Fruit fly (Drosophila melanogaster) whole organism, embryonic: Measurements from ENCODE around the gene toy.
A peak's percentile ranks its signal among the peaks of the same experiment; 100 is the strongest.

Source experiments
- Adf1 ChIP-seq: fragments of 200-800 bp; sonication (Bioruptor generic); IDR thresholded peaks from 2 replicates; pipeline ENCODE4 v1.3.6; 2022; ENCODE audit warnings: missing biosample characterization, missing genetic modification characterization
- Atf-2 ChIP-seq: fragments of 200-800 bp; sonication (Bioruptor generic); optimal IDR thresholded peaks from 2 replicates; lab custom pipeline; 2016; ENCODE audit warnings: missing biosample characterization, missing genetic modification characterization
- B-H1 ChIP-seq: fragments of 200-800 bp; sonication (Bioruptor generic); IDR thresholded peaks from 3 replicates; pipeline ENCODE4 v1.3.6; 2022; ENCODE audit warnings: missing biosample characterization, missing genetic modification characterization
- BEAF-32 ChIP-seq: fragments of 200-800 bp; sonication (Bioruptor generic); optimal IDR thresholded peaks from 3 replicates; lab custom pipeline; 2017; ENCODE audit warnings: missing biosample characterization, missing genetic modification characterization, mild to moderate bottlenecking, moderate library complexity, missing genetic modification reagents
- CG1024 ChIP-seq: fragments of 200-800 bp; sonication (Bioruptor generic); IDR thresholded peaks from 2 replicates; pipeline ENCODE4 v1.3.6; 2022; ENCODE audit warnings: missing biosample characterization, missing genetic modification characterization
- CG10321 ChIP-seq: fragments of 200-800 bp; sonication (Bioruptor generic); IDR thresholded peaks from 2 replicates; pipeline ENCODE4 v1.3.6; 2022; ENCODE audit warnings: missing biosample characterization, missing genetic modification characterization
- CG11085 ChIP-seq: fragments of 200-800 bp; sonication (Bioruptor generic); IDR thresholded peaks from 2 replicates; pipeline ENCODE4 v1.3.6; 2022; ENCODE audit warnings: missing biosample characterization, missing genetic modification characterization
- CG12769 ChIP-seq: fragments of 200-800 bp; sonication (Bioruptor generic); optimal IDR thresholded peaks from 2 replicates; lab custom pipeline; 2019; ENCODE audit warnings: missing biosample characterization, mild to moderate bottlenecking, missing genetic modification characterization, moderate library complexity
- CG13123 ChIP-seq: fragments of 200-800 bp; sonication (Bioruptor generic); optimal IDR thresholded peaks from 2 replicates; lab custom pipeline; 2016; ENCODE audit warnings: missing biosample characterization, missing genetic modification characterization
- CG13296 ChIP-seq: fragments of 200-800 bp; sonication (Bioruptor generic); optimal IDR thresholded peaks from 3 replicates; lab custom pipeline; 2018; ENCODE audit warnings: missing biosample characterization, mild to moderate bottlenecking, missing genetic modification characterization
- CG15073 ChIP-seq: fragments of 200-800 bp; sonication (Bioruptor generic); optimal IDR thresholded peaks from 2 replicates; lab custom pipeline; 2016; ENCODE audit warnings: missing biosample characterization, missing genetic modification characterization
- CG16815 ChIP-seq: fragments of 200-800 bp; sonication (Bioruptor generic); optimal IDR thresholded peaks from 3 replicates; lab custom pipeline; 2017; ENCODE audit warnings: missing biosample characterization, mild to moderate bottlenecking, missing genetic modification characterization
- CG18619 ChIP-seq: fragments of 200-800 bp; sonication (Bioruptor generic); optimal IDR thresholded peaks from 3 replicates; lab custom pipeline; 2017; ENCODE audit warnings: missing biosample characterization, mild to moderate bottlenecking, missing genetic modification characterization
- CG30020 ChIP-seq: fragments of 200-800 bp; optimal IDR thresholded peaks from 2 replicates; lab custom pipeline; 2019; ENCODE audit warnings: missing biosample characterization, mild to moderate bottlenecking, missing genetic modification characterization, moderate library complexity
- CG31441 ChIP-seq: fragments of 200-800 bp; sonication (Bioruptor generic); IDR thresholded peaks from 2 replicates; pipeline ENCODE4 v1.3.6; 2022; ENCODE audit warnings: missing biosample characterization, missing genetic modification characterization
- CG32767 ChIP-seq: fragments of 200-800 bp; sonication (Bioruptor generic); IDR thresholded peaks from 2 replicates; pipeline ENCODE4 v1.3.6; 2022; ENCODE audit warnings: missing biosample characterization, missing genetic modification characterization
- CG6272 ChIP-seq: fragments of 200-800 bp; sonication (Bioruptor generic); IDR thresholded peaks from 2 replicates; pipeline ENCODE4 v1.3.6; 2022; ENCODE audit warnings: missing biosample characterization, missing genetic modification characterization
- CG8924 ChIP-seq: fragments of 200-800 bp; optimal IDR thresholded peaks from 3 replicates; lab custom pipeline; 2019; ENCODE audit warnings: missing biosample characterization, mild to moderate bottlenecking, missing genetic modification characterization, moderate library complexity
- CG9727 ChIP-seq: fragments of 200-800 bp; sonication (Bioruptor generic); optimal IDR thresholded peaks from 3 replicates; lab custom pipeline; 2017; ENCODE audit warnings: missing biosample characterization, mild to moderate bottlenecking, missing genetic modification characterization
- CoRest ChIP-seq: fragments of 200-800 bp; sonication (Bioruptor generic); optimal IDR thresholded peaks from 3 replicates; lab custom pipeline; 2018; ENCODE audit warnings: missing biosample characterization, mild to moderate bottlenecking, missing genetic modification characterization, moderate library complexity
- D19B ChIP-seq: fragments of 200-800 bp; sonication (Bioruptor generic); optimal IDR thresholded peaks from 2 replicates; lab custom pipeline; 2017; ENCODE audit warnings: missing biosample characterization, mild to moderate bottlenecking, missing genetic modification characterization
- Eip74EF ChIP-seq, 2 experiments: fragments of 200-800 bp in 1 of 2; fragments of >200 bp in 1 of 2; sonication (Bioruptor generic) in 1 of 2; optimal IDR thresholded peaks; 2 replicates each; lab custom pipeline; 2017 to 2019; ENCODE audit warnings: missing biosample characterization in 2 of 2, missing genetic modification characterization in 2 of 2, mild to moderate bottlenecking in 1 of 2, moderate library complexity in 1 of 2
- Gug ChIP-seq: fragments of 200-800 bp; sonication (Bioruptor generic); IDR thresholded peaks from 4 replicates; pipeline ENCODE4 v1.3.6; 2022; ENCODE audit warnings: missing biosample characterization, missing genetic modification characterization
- H2.0 ChIP-seq: fragments of 200-800 bp; sonication (Bioruptor generic); IDR thresholded peaks from 2 replicates; pipeline ENCODE4 v1.3.6; 2022; ENCODE audit warnings: missing biosample characterization, missing genetic modification characterization
- HLH3B ChIP-seq: fragments of 200-800 bp; sonication (Bioruptor generic); IDR thresholded peaks from 2 replicates; pipeline ENCODE4 v1.3.6; 2022; ENCODE audit warnings: missing biosample characterization, missing genetic modification characterization
- HLHmδ ChIP-seq: fragments of 200-800 bp; sonication (Bioruptor generic); optimal IDR thresholded peaks from 2 replicates; lab custom pipeline; 2018; ENCODE audit warnings: missing biosample characterization, mild to moderate bottlenecking, missing genetic modification characterization, moderate library complexity
- MESR4 ChIP-seq: fragments of 200-800 bp; sonication (Bioruptor generic); optimal IDR thresholded peaks from 2 replicates; lab custom pipeline; 2018; ENCODE audit warnings: missing biosample characterization, mild to moderate bottlenecking, missing genetic modification characterization, moderate library complexity
- Stat92E ChIP-seq, 3 experiments: fragments of >200 bp in 2 of 3; fragments of 200-800 bp in 1 of 3; sonication (Bioruptor generic) in 1 of 3; optimal IDR thresholded peaks; 2 replicates each; lab custom pipeline; 2017 to 2019; ENCODE audit warnings: missing biosample characterization in 3 of 3, missing genetic modification characterization in 3 of 3, mild to moderate bottlenecking in 1 of 3, moderate library complexity in 1 of 3
- Tbp ChIP-seq: fragments of >200 bp; optimal IDR thresholded peaks from 2 replicates; lab custom pipeline; 2018; ENCODE audit warnings: missing biosample characterization, missing genetic modification characterization
- Trl ChIP-seq, 3 experiments: fragments of >200 bp in 2 of 3; fragments of 200-800 bp in 1 of 3; sonication (Bioruptor generic) in 1 of 3; optimal IDR thresholded peaks; 2 replicates in 1 of 3; 3 replicates in 2 of 3; lab custom pipeline; 2016 to 2017; ENCODE audit warnings: missing biosample characterization in 1 of 3, missing genetic modification characterization in 1 of 3
- al ChIP-seq: fragments of 200-800 bp; sonication (Bioruptor generic); IDR thresholded peaks from 2 replicates; pipeline ENCODE4 v1.3.6; 2022; ENCODE audit warnings: missing biosample characterization, missing genetic modification characterization
- amos ChIP-seq: fragments of 200-800 bp; sonication (Bioruptor generic); IDR thresholded peaks from 2 replicates; pipeline ENCODE4 v1.3.6; 2022; ENCODE audit warnings: missing biosample characterization, missing genetic modification characterization; ENCODE audit not compliant: partially characterized antibody
- bbx ChIP-seq: fragments of 200-800 bp; sonication (Bioruptor generic); IDR thresholded peaks from 2 replicates; pipeline ENCODE4 v1.3.6; 2022; ENCODE audit warnings: missing biosample characterization, missing genetic modification characterization; ENCODE audit not compliant: partially characterized antibody
- btn ChIP-seq: fragments of 200-800 bp; sonication (Bioruptor generic); optimal IDR thresholded peaks from 2 replicates; lab custom pipeline; 2016; ENCODE audit warnings: missing biosample characterization, missing genetic modification characterization
- chinmo ChIP-seq: fragments of 200-800 bp; sonication (Bioruptor generic); IDR thresholded peaks from 4 replicates; pipeline ENCODE4 v1.3.6; 2022; ENCODE audit warnings: missing biosample characterization, missing genetic modification characterization; ENCODE audit not compliant: partially characterized antibody
- dati ChIP-seq: fragments of 200-800 bp; sonication (Bioruptor generic); IDR thresholded peaks from 2 replicates; pipeline ENCODE4 v1.3.6; 2022; ENCODE audit warnings: missing biosample characterization, missing genetic modification characterization
- dimm ChIP-seq: fragments of 200-800 bp; sonication (Bioruptor generic); IDR thresholded peaks from 2 replicates; pipeline ENCODE4 v1.3.6; 2022; ENCODE audit warnings: missing biosample characterization, missing genetic modification characterization
- ems ChIP-seq: fragments of 200-800 bp; sonication (Bioruptor generic); optimal IDR thresholded peaks from 3 replicates; lab custom pipeline; 2016; ENCODE audit warnings: missing biosample characterization, missing genetic modification characterization
- gsb ChIP-seq: fragments of 200-800 bp; sonication (Bioruptor generic); IDR thresholded peaks from 2 replicates; pipeline ENCODE4 v1.3.6; 2022; ENCODE audit warnings: missing biosample characterization, missing genetic modification characterization
- gsb-n ChIP-seq: fragments of 200-800 bp; sonication (Bioruptor generic); optimal IDR thresholded peaks from 3 replicates; lab custom pipeline; 2018; ENCODE audit warnings: missing biosample characterization, mild to moderate bottlenecking, missing genetic modification characterization
- ham ChIP-seq: fragments of 200-800 bp; sonication (Bioruptor generic); IDR thresholded peaks from 2 replicates; pipeline ENCODE4 v1.3.6; 2022; ENCODE audit warnings: missing biosample characterization, missing genetic modification characterization
- lbe ChIP-seq: fragments of 200-800 bp; sonication (Bioruptor generic); optimal IDR thresholded peaks from 2 replicates; lab custom pipeline; 2016; ENCODE audit warnings: missing biosample characterization, mild to moderate bottlenecking, missing genetic modification characterization
- prd ChIP-seq, 3 experiments: fragments of >200 bp in 2 of 3; fragments of 200-800 bp in 1 of 3; sonication (Bioruptor generic) in 1 of 3; optimal IDR thresholded peaks in 2 of 3; IDR thresholded peaks in 1 of 3; 2 replicates in 2 of 3; 3 replicates in 1 of 3; pipeline versions ENCODE4 v1.3.6 to Lab custom; 2017 to 2022; ENCODE audit warnings: missing biosample characterization in 1 of 3, missing genetic modification characterization in 1 of 3
- seq ChIP-seq: fragments of 200-800 bp; sonication (Bioruptor generic); IDR thresholded peaks from 2 replicates; pipeline ENCODE4 v1.3.6; 2022; ENCODE audit warnings: missing biosample characterization, missing genetic modification characterization
- sr ChIP-seq: fragments of 200-800 bp; sonication (Bioruptor generic); IDR thresholded peaks from 3 replicates; pipeline ENCODE4 v1.3.6; 2022; ENCODE audit warnings: missing biosample characterization, missing genetic modification characterization
- sug ChIP-seq: fragments of 200-800 bp; optimal IDR thresholded peaks from 2 replicates; lab custom pipeline; 2019; ENCODE audit warnings: missing biosample characterization, mild to moderate bottlenecking, missing genetic modification characterization, moderate library complexity
- vvl ChIP-seq: fragments of 200-800 bp; sonication (Bioruptor generic); IDR thresholded peaks from 2 replicates; pipeline ENCODE4 v1.3.6; 2022; ENCODE audit warnings: missing biosample characterization, missing genetic modification characterization

toy gene

dm6 chr4:959110-959920 lies 30.2 kb upstream of the toy start (continued):
- no peak for TF ChIP-seq CG18619 (GFP tag; lab: Kevin White, UChicago)
- TF ChIP-seq bbx = no peak
- TF ChIP-seq CG12769 (tag; lab: Kevin White, UChicago) = no peak
- no peak for TF ChIP-seq Adf1 (GFP tag; lab: Robert Waterston, UW)
- TF ChIP-seq lbe (GFP tag; lab: Kevin White, UChicago) = no peak
- TF ChIP-seq al (GFP tag; lab: Robert Waterston, UW) = no peak
- peak; percentile 55 for TF ChIP-seq BEAF-32 (GFP tag; lab: Kevin White, UChicago)
- no peak for TF ChIP-seq prd (optimal IDR thresholded peaks at IDR 0.05; lab: Kevin White, UChicago)
- no peak for TF ChIP-seq prd (GFP tag; IDR thresholded peaks at IDR 0.05; lab: Robert Waterston, UW)
- TF ChIP-seq, all 482 proteins: peak for 24

DNA sequence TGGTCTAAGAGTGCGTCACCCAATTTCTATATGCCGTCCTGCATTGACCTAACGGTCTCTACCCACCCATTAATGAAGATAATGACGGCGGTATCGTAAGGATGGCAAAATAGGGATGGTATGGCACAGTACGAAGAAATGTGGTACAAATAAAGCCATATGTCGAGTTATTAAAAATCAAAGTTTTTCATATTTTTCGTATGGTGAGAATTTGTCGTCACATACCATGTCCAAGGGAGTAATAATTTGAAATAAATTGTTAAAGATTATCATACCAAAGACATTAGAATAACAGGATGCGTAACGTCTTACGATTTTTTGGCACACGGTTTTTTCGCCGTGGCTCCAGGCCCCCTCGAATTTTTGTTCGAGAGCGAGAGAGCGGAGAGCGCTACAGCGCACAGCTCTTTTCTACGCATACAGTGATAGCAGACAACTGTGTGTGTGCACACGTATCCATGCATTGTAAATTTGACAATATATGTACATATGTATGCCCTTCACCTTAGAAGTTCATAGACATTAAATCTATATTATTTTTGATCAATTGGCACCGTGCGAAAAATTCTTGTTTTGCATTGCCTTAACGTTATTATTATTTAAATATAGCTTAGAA lies 29.5 kb upstream of the toy start:
- TF ChIP-seq CG1024 (GFP tag; lab: Robert Waterston, UW) (no peak), btn (GFP tag; lab: Kevin White, UChicago) (no peak), CG15073 (GFP tag; lab: Kevin White, UChicago) (no peak), CG13123 (no peak), CG11085 (GFP tag; lab: Robert Waterston, UW) (no peak), CG10321 (GFP tag; lab: Robert Waterston, UW) (no peak), ems (GFP tag; lab: Kevin White, UChicago) (peak; percentile 29), Tbp (GFP tag; lab: Kevin White, UChicago) (no peak), chinmo (GFP tag; lab: Robert Waterston, UW) (no peak), vvl (GFP tag; lab: Robert Waterston, UW) (no peak), amos (GFP tag; lab: Robert Waterston, UW) (no peak), CG9727 (GFP tag; lab: Kevin White, UChicago) (no peak), ham (GFP tag; lab: Robert Waterston, UW) (no peak), sug (peak; percentile 18), CG16815 (GFP tag; lab: Kevin White, UChicago) (no peak), Eip74EF (GFP tag; optimal IDR thresholded peaks at IDR 0.05; lab: Kevin White, UChicago) (no peak), CG6272 (GFP tag; lab: Robert Waterston, UW) (no peak), CG31441 (GFP tag; lab: Robert Waterston, UW) (no peak), dimm (GFP tag; lab: Robert Waterston, UW) (no peak), sr (no peak), Trl (optimal IDR thresholded peaks at IDR 0.05; lab: Kevin White, UChicago) (peak; percentile 78 to 83), Trl (GFP tag; optimal IDR thresholded peaks at IDR 0.05; lab: Kevin White, UChicago) (no peak), D19B (GFP tag; lab: Kevin White, UChicago) (no peak), gsb-n (tag; lab: Kevin White, UChicago) (no peak), gsb (GFP tag; lab: Robert Waterston, UW) (no peak), H2.0 (GFP tag; lab: Robert Waterston, UW) (no peak), MESR4 (peak; percentile 95), CG32767 (GFP tag; lab: Robert Waterston, UW) (no peak), CG8924 (tag; lab: Kevin White, UChicago) (no peak), Atf-2 (GFP tag; lab: Kevin White, UChicago) (no peak), Gug (GFP tag; lab: Robert Waterston, UW) (no peak), CG13296 (GFP tag; lab: Kevin White, UChicago) (no peak), seq (no peak), HLHmδ (peak; percentile 32), dati (GFP tag; lab: Robert Waterston, UW) (no peak), CG30020 (no peak), B-H1 (GFP tag; lab: Robert Waterston, UW) (no peak), HLH3B (GFP tag; lab: Robert Waterston, UW) (no peak), Stat92E (GFP tag; optimal IDR thresholded peaks at IDR 0.05; lab: Kevin White, UChicago) (peak in 1 of 3 experiments; percentile 42), CoRest (tag; lab: Kevin White, UChicago) (no peak)
